Worm (Caenorhabditis elegans): Measurements from ENCODE around the gene efl-3.
A peak's percentile ranks its signal among the peaks of the same experiment; 100 is the strongest.

The efl-3 gene

ce11 chrII:8451425-8451824 is 39.0 kb downstream of the efl-3 start:
- TF ChIP-seq C34F6.9 (tag; optimal IDR thresholded peaks at IDR 0.05) (peak; percentile 23), nhr-129 (tag; optimal IDR thresholded peaks at IDR 0.05) (peak; percentile 18), unc-55 (GFP tag; optimal IDR thresholded peaks at IDR 0.05) (no peak), mdl-1 (tag; optimal IDR thresholded peaks at IDR 0.05) (no peak), zag-1 (tag; optimal IDR thresholded peaks at IDR 0.05) (peak; percentile 6)

- no peak for TF ChIP-seq lin-13 (GFP tag; optimal IDR thresholded peaks at IDR 0.05)
- no peak for TF ChIP-seq unc-55 (GFP tag; optimal IDR thresholded peaks at IDR 0.05)
- no peak for TF ChIP-seq gmeb-1 (tag; optimal IDR thresholded peaks at IDR 0.05)
- TF ChIP-seq ceh-82 (tag; optimal IDR thresholded peaks at IDR 0.05): no peak
- no peak for TF ChIP-seq lin-39 (tag; optimal IDR thresholded peaks at IDR 0.05)
- no peak for TF ChIP-seq nhr-21 (tag; optimal IDR thresholded peaks at IDR 0.05)
- TF ChIP-seq aly-2 (tag; optimal IDR thresholded peaks at IDR 0.05): no peak
- TF ChIP-seq nhr-6 (tag; optimal IDR thresholded peaks at IDR 0.05): no peak
These were observed 42.0 kb downstream of the efl-3 start, which contains the start of gene F22B5.5 for ce11 chrII:8454513-8454912. F22B5.5 (minus strand) TSS chrII:8454613.

DNA sequence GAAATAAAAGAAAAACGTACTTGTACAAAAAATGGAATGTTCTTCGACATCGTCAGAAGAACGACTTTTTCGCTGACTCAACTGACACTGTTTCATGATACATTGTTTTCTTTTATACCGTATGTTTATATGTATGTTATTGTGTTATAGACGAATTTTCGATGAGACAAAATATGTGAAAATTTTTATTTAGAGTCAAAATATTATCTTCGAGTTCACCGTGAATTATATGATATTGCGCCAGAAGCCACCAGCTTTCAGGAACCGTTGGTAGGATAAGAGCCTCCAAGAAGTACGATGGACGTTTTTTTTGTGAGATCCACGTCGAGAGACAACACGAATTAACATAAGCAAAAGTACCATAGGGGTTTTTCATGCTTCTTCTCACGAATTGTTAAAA is 43.6 kb downstream of the efl-3 start, which contains the start of gene F22B5.6:
TSS of gene F22B5.6 (minus strand) at position 101 of the 400 bp plus-strand sequence.
- TF ChIP-seq nhr-6 (tag; optimal IDR thresholded peaks at IDR 0.05): no peak
- TF ChIP-seq mdl-1 (tag; optimal IDR thresholded peaks at IDR 0.05): no peak
- TF ChIP-seq elt-1 (tag; optimal IDR thresholded peaks at IDR 0.05): no peak
- no peak for TF ChIP-seq blmp-1 (tag; optimal IDR thresholded peaks at IDR 0.05; ENCODE audit: insufficient read depth)
- TF ChIP-seq nhr-12 (tag; optimal IDR thresholded peaks at IDR 0.05): no peak
- TF ChIP-seq crh-2 (tag; optimal IDR thresholded peaks at IDR 0.05): no peak
- no peak for TF ChIP-seq mbf-1 (tag; optimal IDR thresholded peaks at IDR 0.05)
- TF ChIP-seq nhr-11 (tag; optimal IDR thresholded peaks at IDR 0.05): no peak
- no peak for TF ChIP-seq ceh-16 (tag; optimal IDR thresholded peaks at IDR 0.05)
- TF ChIP-seq zag-1 (tag; optimal IDR thresholded peaks at IDR 0.05): no peak
- no peak for TF ChIP-seq unc-55 (GFP tag; optimal IDR thresholded peaks at IDR 0.05)
- TF ChIP-seq nhr-21 (tag; optimal IDR thresholded peaks at IDR 0.05): no peak
- no peak for TF ChIP-seq gmeb-1 (tag; optimal IDR thresholded peaks at IDR 0.05)
- TF ChIP-seq sma-9 (GFP tag; optimal IDR thresholded peaks at IDR 0.05): no peak
- TF ChIP-seq sma-9 (tag; optimal IDR thresholded peaks at IDR 0.05): no peak
- TF ChIP-seq ztf-4 (tag; optimal IDR thresholded peaks at IDR 0.05): no peak
- no peak for TF ChIP-seq egl-27 (tag; optimal IDR thresholded peaks at IDR 0.05)
- TF ChIP-seq skn-1 (tag; optimal IDR thresholded peaks at IDR 0.05): no peak
- TF ChIP-seq ama-1 (optimal IDR thresholded peaks at IDR 0.05): no peak

ce11 chrII:8456681-8457389 is 44.4 kb downstream of the efl-3 start:
- TF ChIP-seq lin-11 (tag; optimal IDR thresholded peaks at IDR 0.05) (no peak), lsy-2 (tag; optimal IDR thresholded peaks at IDR 0.05) (no peak), skn-1 (tag; optimal IDR thresholded peaks at IDR 0.05) (no peak), dmd-4 (tag; optimal IDR thresholded peaks at IDR 0.05) (no peak), elt-3 (tag; optimal IDR thresholded peaks at IDR 0.05) (no peak), nhr-129 (tag; optimal IDR thresholded peaks at IDR 0.05) (no peak), aly-2 (tag; optimal IDR thresholded peaks at IDR 0.05) (no peak), F13H6.1 (tag; optimal IDR thresholded peaks at IDR 0.05) (no peak), nhr-10 (tag; optimal IDR thresholded peaks at IDR 0.05) (no peak), ZK546.5 (tag; optimal IDR thresholded peaks at IDR 0.05) (no peak), nhr-11 (tag; optimal IDR thresholded peaks at IDR 0.05) (no peak), lin-39 (tag; optimal IDR thresholded peaks at IDR 0.05) (no peak), zag-1 (tag; optimal IDR thresholded peaks at IDR 0.05) (no peak), lin-13 (GFP tag; optimal IDR thresholded peaks at IDR 0.05) (no peak), ama-1 (optimal IDR thresholded peaks at IDR 0.05) (no peak), nhr-12 (tag; optimal IDR thresholded peaks at IDR 0.05) (no peak), snpc-4 (tag; optimal IDR thresholded peaks at IDR 0.05) (no peak), C34F6.9 (tag; optimal IDR thresholded peaks at IDR 0.05) (no peak)

- TF ChIP-seq unc-55 (GFP tag; optimal IDR thresholded peaks at IDR 0.05) (peak; percentile 30), nhr-129 (tag; optimal IDR thresholded peaks at IDR 0.05) (peak; percentile 26), C34F6.9 (tag; optimal IDR thresholded peaks at IDR 0.05) (peak; percentile 63), aly-2 (tag; optimal IDR thresholded peaks at IDR 0.05) (no peak), nhr-21 (tag; optimal IDR thresholded peaks at IDR 0.05) (no peak), sma-9 (GFP tag; optimal IDR thresholded peaks at IDR 0.05) (no peak), sma-9 (tag; optimal IDR thresholded peaks at IDR 0.05) (no peak), lsy-2 (tag; optimal IDR thresholded peaks at IDR 0.05) (peak in 1 of 2 experiments; percentile 29), snpc-4 (tag; optimal IDR thresholded peaks at IDR 0.05) (no peak), sem-4 (tag; optimal IDR thresholded peaks at IDR 0.05) (no peak)
These were observed 45.0 kb downstream of the efl-3 start, which contains the start of gene zyg-9 for ce11 chrII:8457438-8457837. zyg-9 (plus strand) TSS chrII:8457818.
